Worm (Caenorhabditis elegans): Measurements from ENCODE around the gene ZK1290.14.

ZK1290.14 gene

ce11 chrII:7560844-7561243, 5.5 kb upstream of the ZK1290.14 start:
- TF ChIP-seq R02D3.7 (tag; optimal IDR thresholded peaks at IDR 0.05) (no peak), F26F4.8 (GFP tag; conservative IDR thresholded peaks at IDR 0.05) (no peak), fos-1 (tag; optimal IDR thresholded peaks at IDR 0.05) (no peak), dpl-1 (GFP tag; optimal IDR thresholded peaks at IDR 0.05) (no peak), unc-62 (GFP tag; optimal IDR thresholded peaks at IDR 0.05 in 1 of 2) (peak in 1 of 2 experiments; percentile 96), unc-62 (tag; optimal IDR thresholded peaks at IDR 0.05) (no peak), pha-4 (GFP tag; IDR thresholded peaks at IDR 0.05) (no peak), pha-4 (tag; optimal IDR thresholded peaks at IDR 0.05) (no peak), snpc-4 (tag; optimal IDR thresholded peaks at IDR 0.05) (no peak)

- no peak for TF ChIP-seq saeg-2 (GFP tag; IDR thresholded peaks at IDR 0.05)
- TF ChIP-seq fkh-10 (GFP tag; optimal IDR thresholded peaks at IDR 0.05): peak; percentile 92
Measured at ce11 chrII:7558864-7559263, 3.5 kb upstream of the ZK1290.14 start.

ce11 chrII:7557981-7558380, 2.6 kb upstream of the ZK1290.14 start:
- TF ChIP-seq gei-8 (GFP tag; optimal IDR thresholded peaks at IDR 0.05): no peak
- no peak for TF ChIP-seq ZK546.5 (tag; optimal IDR thresholded peaks at IDR 0.05)
- peak; percentile 35; the same call in 1 of the 2 replicates for TF ChIP-seq php-3 (GFP tag; IDR thresholded peaks at IDR 0.05)
- peak; percentile 79 for TF ChIP-seq dve-1 (tag; optimal IDR thresholded peaks at IDR 0.05; ENCODE audit: insufficient read depth)
- TF ChIP-seq nhr-6 (tag; optimal IDR thresholded peaks at IDR 0.05): no peak
- no peak for TF ChIP-seq nhr-10 (tag; optimal IDR thresholded peaks at IDR 0.05)
- 0 out of 2 replicates have a peak, but pooled peaks have one; percentile 34 for TF ChIP-seq nhr-41 (GFP tag; IDR thresholded peaks at IDR 0.05)
- no peak for TF ChIP-seq daf-16 (GFP tag; optimal IDR thresholded peaks at IDR 0.05)
- TF ChIP-seq daf-16 (tag; optimal IDR thresholded peaks at IDR 0.05): peak; percentile 77
- peak; percentile 17 for TF ChIP-seq nhr-48 (tag; optimal IDR thresholded peaks at IDR 0.05)
- peak; percentile 83 for TF ChIP-seq dmd-6 (GFP tag; IDR thresholded peaks at IDR 0.05)
- peak; percentile 30 for TF ChIP-seq nhr-28 (tag; optimal IDR thresholded peaks at IDR 0.05)
- TF ChIP-seq mdl-1 (tag; optimal IDR thresholded peaks at IDR 0.05): peak in 1 of 2 experiments; percentile 33
- no peak for TF ChIP-seq ces-1 (GFP tag; optimal IDR thresholded peaks at IDR 0.05)
- TF ChIP-seq unc-62 (GFP tag; optimal IDR thresholded peaks at IDR 0.05 in 1 of 2): peak in 1 of 2 experiments; percentile 94
- TF ChIP-seq unc-62 (tag; optimal IDR thresholded peaks at IDR 0.05): no peak
- peak; percentile 66 for TF ChIP-seq hlh-11 (tag; optimal IDR thresholded peaks at IDR 0.05)

- TF ChIP-seq ztf-7 (tag; optimal IDR thresholded peaks at IDR 0.05): no peak
- TF ChIP-seq dmd-6 (GFP tag; IDR thresholded peaks at IDR 0.05): peak; percentile 98
- peak; percentile 88 for TF ChIP-seq nhr-28 (tag; optimal IDR thresholded peaks at IDR 0.05)
- no peak for TF ChIP-seq daf-16 (GFP tag; optimal IDR thresholded peaks at IDR 0.05)
- TF ChIP-seq daf-16 (tag; optimal IDR thresholded peaks at IDR 0.05): peak; percentile 85
- TF ChIP-seq dve-1 (tag; optimal IDR thresholded peaks at IDR 0.05; ENCODE audit: insufficient read depth): peak; percentile 91
- TF ChIP-seq dpl-1 (GFP tag; optimal IDR thresholded peaks at IDR 0.05): no peak
- TF ChIP-seq nhr-102 (tag; optimal IDR thresholded peaks at IDR 0.05): peak; percentile 66
- peak; percentile 34 for TF ChIP-seq T20F7.1 (GFP tag; optimal IDR thresholded peaks at IDR 0.05)
- TF ChIP-seq mep-1 (tag; optimal IDR thresholded peaks at IDR 0.05): peak; percentile 55
- no peak for TF ChIP-seq spr-1 (tag; optimal IDR thresholded peaks at IDR 0.05)
- TF ChIP-seq zfp-3 (GFP tag; conservative IDR thresholded peaks at IDR 0.05): 0 out of 2 replicates have a peak, but pooled peaks have one; percentile 28
- TF ChIP-seq nhr-42 (GFP tag; IDR thresholded peaks at IDR 0.05): 0 out of 2 replicates have a peak, but pooled peaks have one; percentile 20
- no peak for TF ChIP-seq madf-5 (GFP tag; IDR thresholded peaks at IDR 0.05)
- no peak for TF ChIP-seq Y5F2A.4 (GFP tag; optimal IDR thresholded peaks at IDR 0.05)
- no peak for TF ChIP-seq D1046.2 (GFP tag; IDR thresholded peaks at IDR 0.05)
- no peak for TF ChIP-seq Y48G9A.11 (GFP tag; IDR thresholded peaks at IDR 0.05)
- TF ChIP-seq unc-62 (GFP tag; optimal IDR thresholded peaks at IDR 0.05 in 1 of 2): peak in 1 of 2 experiments; percentile 98
- no peak for TF ChIP-seq unc-62 (tag; optimal IDR thresholded peaks at IDR 0.05)
- TF ChIP-seq set-16 (GFP tag; IDR thresholded peaks at IDR 0.05): no peak
- TF ChIP-seq pqm-1 (tag; optimal IDR thresholded peaks at IDR 0.05): peak; percentile 53
- no peak for TF ChIP-seq F26F4.8 (GFP tag; conservative IDR thresholded peaks at IDR 0.05)
- peak; percentile 87 for TF ChIP-seq hlh-30 (tag; optimal IDR thresholded peaks at IDR 0.05; ENCODE audit: insufficient read depth)
- peak; percentile 68 for TF ChIP-seq tra-1 (GFP tag; IDR thresholded peaks at IDR 0.05)
- 0 out of 2 replicates have a peak, but pooled peaks have one; percentile 30 for TF ChIP-seq madf-9 (GFP tag; conservative IDR thresholded peaks at IDR 0.05)
- no peak for TF ChIP-seq dmd-8 (GFP tag; IDR thresholded peaks at IDR 0.05)
- peak; percentile 6 for TF ChIP-seq nhr-25 (tag; optimal IDR thresholded peaks at IDR 0.05; ENCODE audit: borderline replicate concordance, insufficient read depth)
- no peak for TF ChIP-seq ceh-82 (tag; optimal IDR thresholded peaks at IDR 0.05)
Measured at ce11 chrII:7554716-7555247, 610 bp downstream of the ZK1290.14 start.
